Worm (Caenorhabditis elegans): ENCODE data around the gene nlp-52.

DNA sequence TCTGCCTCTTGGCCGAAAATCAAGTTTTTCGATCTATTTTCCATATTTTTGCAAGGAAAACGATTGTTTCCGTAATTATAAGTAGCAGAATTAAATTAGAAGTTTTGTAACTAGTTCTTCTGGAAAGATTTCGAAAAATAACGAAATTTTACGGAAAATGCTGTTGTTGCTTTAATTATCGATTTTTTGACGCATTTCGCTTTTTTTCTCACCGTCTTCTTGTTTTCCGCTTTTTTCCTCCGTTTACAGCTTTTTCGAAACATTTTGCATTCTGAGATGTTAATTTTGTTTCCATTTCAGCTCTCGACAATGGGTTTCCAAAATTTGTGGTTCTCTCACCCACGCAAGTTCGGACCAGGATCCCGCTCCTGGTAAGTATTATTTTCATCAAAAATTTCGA lies 32.4 kb downstream of the nlp-52 start, which contains the start of gene rps-29:
- TF ChIP-seq lsy-2 (tag; optimal IDR thresholded peaks at IDR 0.05) (no peak), nhr-77 (tag; optimal IDR thresholded peaks at IDR 0.05) (no peak), ceh-82 (tag; optimal IDR thresholded peaks at IDR 0.05) (no peak), nhr-11 (tag; optimal IDR thresholded peaks at IDR 0.05) (no peak), ceh-88 (GFP tag; IDR thresholded peaks at IDR 0.05) (no peak), nhr-19 (GFP tag; conservative IDR thresholded peaks at IDR 0.05) (no peak), mep-1 (tag; optimal IDR thresholded peaks at IDR 0.05) (no peak), egl-27 (tag; optimal IDR thresholded peaks at IDR 0.05) (no peak), ets-5 (GFP tag; IDR thresholded peaks at IDR 0.05) (no peak), nhr-237 (tag; optimal IDR thresholded peaks at IDR 0.05) (no peak), elt-3 (tag; optimal IDR thresholded peaks at IDR 0.05) (no peak), rnt-1 (tag; optimal IDR thresholded peaks at IDR 0.05) (no peak), sox-4 (tag; optimal IDR thresholded peaks at IDR 0.05) (no peak), unc-62 (GFP tag; optimal IDR thresholded peaks at IDR 0.05) (no peak)
